Worm (Caenorhabditis elegans): ENCODE results near the gene F11D5.7.

The F11D5.7 gene

DNA sequence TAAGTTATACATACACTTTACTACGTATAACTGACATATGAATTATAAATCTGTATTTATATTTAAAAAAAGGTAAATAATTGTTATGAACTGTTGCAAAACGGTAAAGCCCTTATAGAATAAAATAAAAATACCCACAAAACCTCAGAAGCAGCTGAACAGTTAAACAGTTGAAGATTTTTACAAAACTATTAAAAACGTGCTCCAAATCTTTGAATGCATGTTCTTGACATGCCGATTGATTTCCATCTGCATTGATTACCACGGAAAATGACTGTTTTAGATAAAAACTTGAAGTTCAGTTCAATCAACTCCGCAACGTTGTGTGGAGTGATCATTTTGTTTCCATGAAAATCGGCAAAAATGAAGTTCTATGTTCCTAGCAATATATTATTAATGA lies at the start of gene F11D5.7:
Gene F11D5.7, plus strand, starts transcription at position 301 of the 400 bp plus-strand sequence.
- TF ChIP-seq ztf-29 (GFP tag; IDR thresholded peaks at IDR 0.05), result no peak

- TF ChIP-seq med-1 (GFP tag; optimal IDR thresholded peaks at IDR 0.05; ENCODE audit: insufficient read depth) (no peak), klf-2 (GFP tag; conservative IDR thresholded peaks at IDR 0.05) (no peak), flt-1 (GFP tag; IDR thresholded peaks at IDR 0.05) (no peak), T22C8.4 (GFP tag; IDR thresholded peaks at IDR 0.05) (no peak), ztf-29 (GFP tag; IDR thresholded peaks at IDR 0.05) (no peak), ref-1 (GFP tag; conservative IDR thresholded peaks at IDR 0.05) (no peak), ztf-23 (GFP tag; IDR thresholded peaks at IDR 0.05) (no peak), cog-1 (tag; optimal IDR thresholded peaks at IDR 0.05) (no peak), tab-1 (GFP tag; IDR thresholded peaks at IDR 0.05) (no peak)
Measured at ce11 chrX:3256784-3257493, 47.2 kb upstream of the F11D5.7 start, which contains the start of gene lbp-3. lbp-3 (plus strand) TSS chrX:3257372.

ce11 chrX:3258842-3259241 lies 45.3 kb upstream of the F11D5.7 start, which contains the start of gene lbp-1:
lbp-1 (plus strand) TSS chrX:3259142.
- TF ChIP-seq T22C8.4 (GFP tag; IDR thresholded peaks at IDR 0.05) (no peak), flt-1 (GFP tag; IDR thresholded peaks at IDR 0.05) (0 out of 2 replicates have a peak, but pooled peaks have one; percentile 7), tab-1 (GFP tag; IDR thresholded peaks at IDR 0.05) (no peak)

DNA sequence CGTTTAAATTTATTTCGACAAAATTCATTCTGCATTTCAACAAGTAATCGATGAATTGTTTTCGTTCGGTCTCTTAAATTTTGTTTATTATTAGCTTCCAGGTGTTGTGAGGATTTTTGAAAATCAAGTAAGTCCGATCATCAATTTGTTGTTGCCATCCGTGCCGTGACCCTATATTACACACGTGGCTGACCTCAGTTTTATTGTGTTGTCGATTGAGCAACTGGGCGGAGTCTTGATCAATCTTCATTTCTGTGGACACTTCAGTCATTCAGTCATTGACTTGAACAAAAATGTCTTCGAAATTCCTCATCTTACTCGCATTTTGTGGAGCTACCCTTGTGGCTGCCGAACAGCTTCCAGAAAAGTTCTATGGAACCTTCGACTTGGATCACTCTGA lies 43.7 kb upstream of the F11D5.7 start, which contains the start of gene lbp-2:
Gene lbp-2, plus strand, starts transcription at position 102 of the 400 bp plus-strand sequence.
- TF ChIP-seq flt-1 (GFP tag; IDR thresholded peaks at IDR 0.05) (no peak), T22C8.4 (GFP tag; IDR thresholded peaks at IDR 0.05) (no peak), ztf-23 (GFP tag; IDR thresholded peaks at IDR 0.05) (no peak), ref-1 (GFP tag; conservative IDR thresholded peaks at IDR 0.05) (no peak)

DNA sequence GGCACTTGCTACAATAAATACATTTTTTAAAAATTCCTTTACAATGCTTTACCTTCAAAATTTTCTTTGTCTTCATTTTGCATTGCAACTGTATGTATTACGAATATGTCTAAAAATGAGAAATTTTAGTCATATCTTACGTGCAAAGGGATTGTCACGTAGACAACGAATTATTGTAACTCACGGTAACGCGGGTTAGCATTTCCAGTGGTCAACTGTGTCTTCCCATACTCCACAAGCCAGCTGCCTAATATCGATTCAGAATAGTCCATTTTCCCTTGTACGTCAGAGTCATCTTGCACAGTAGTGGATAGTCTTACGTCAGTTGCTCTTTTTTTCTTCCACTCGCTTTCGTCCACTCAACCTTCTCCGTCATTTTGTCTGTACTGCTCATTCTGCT lies 41.6 kb upstream of the F11D5.7 start, which contains the start of gene fbxb-71:
Gene fbxb-71, plus strand, starts transcription at position 301 of the 400 bp plus-strand sequence.
- TF ChIP-seq med-1 (GFP tag; optimal IDR thresholded peaks at IDR 0.05; ENCODE audit: insufficient read depth) (no peak), tab-1 (GFP tag; IDR thresholded peaks at IDR 0.05) (no peak), ztf-29 (GFP tag; IDR thresholded peaks at IDR 0.05) (no peak), T22C8.4 (GFP tag; IDR thresholded peaks at IDR 0.05) (no peak), klf-2 (GFP tag; conservative IDR thresholded peaks at IDR 0.05) (no peak), flt-1 (GFP tag; IDR thresholded peaks at IDR 0.05) (no peak), cog-1 (tag; optimal IDR thresholded peaks at IDR 0.05) (no peak), ref-1 (GFP tag; conservative IDR thresholded peaks at IDR 0.05) (no peak), ztf-23 (GFP tag; IDR thresholded peaks at IDR 0.05) (no peak)

DNA sequence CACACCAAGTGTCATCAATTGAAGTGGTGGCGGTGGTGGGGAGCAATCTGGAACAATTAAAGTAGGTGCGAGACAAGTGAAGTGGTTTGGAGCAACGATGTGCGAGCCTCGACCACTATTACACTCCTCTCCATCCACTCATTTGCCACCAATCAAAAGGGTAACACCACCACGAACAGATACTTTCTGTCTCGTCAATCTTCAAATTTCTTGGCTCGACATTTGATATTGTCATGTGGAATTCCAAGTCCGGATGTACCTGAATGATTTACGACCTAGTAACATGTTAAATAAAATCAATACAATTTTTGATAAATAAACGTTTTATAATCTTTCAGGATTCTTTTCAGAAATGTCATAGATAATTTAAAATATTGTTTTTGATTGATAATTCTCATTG lies 33.4 kb upstream of the F11D5.7 start, which contains the start of gene sul-1:
Gene sul-1, minus strand, starts transcription at position 101 of the 400 bp plus-strand sequence.
- no peak for TF ChIP-seq klf-2 (GFP tag; conservative IDR thresholded peaks at IDR 0.05)
- no peak for TF ChIP-seq ref-1 (GFP tag; conservative IDR thresholded peaks at IDR 0.05)
- no peak for TF ChIP-seq T22C8.4 (GFP tag; IDR thresholded peaks at IDR 0.05)
- TF ChIP-seq med-1 (GFP tag; optimal IDR thresholded peaks at IDR 0.05; ENCODE audit: insufficient read depth), result no peak
- no peak for TF ChIP-seq cog-1 (tag; optimal IDR thresholded peaks at IDR 0.05)
- TF ChIP-seq ztf-23 (GFP tag; IDR thresholded peaks at IDR 0.05), result no peak
- TF ChIP-seq flt-1 (GFP tag; IDR thresholded peaks at IDR 0.05), result no peak

- TF ChIP-seq T22C8.4 (GFP tag; IDR thresholded peaks at IDR 0.05), result no peak
- TF ChIP-seq ztf-23 (GFP tag; IDR thresholded peaks at IDR 0.05), result no peak
- TF ChIP-seq med-1 (GFP tag; optimal IDR thresholded peaks at IDR 0.05; ENCODE audit: insufficient read depth), result no peak
- TF ChIP-seq cog-1 (tag; optimal IDR thresholded peaks at IDR 0.05), result no peak
- no peak for TF ChIP-seq ztf-29 (GFP tag; IDR thresholded peaks at IDR 0.05)
- TF ChIP-seq ref-1 (GFP tag; conservative IDR thresholded peaks at IDR 0.05), result no peak
- TF ChIP-seq flt-1 (GFP tag; IDR thresholded peaks at IDR 0.05), result no peak
- TF ChIP-seq klf-2 (GFP tag; conservative IDR thresholded peaks at IDR 0.05), result no peak
- no peak for TF ChIP-seq tab-1 (GFP tag; IDR thresholded peaks at IDR 0.05)
Measured at ce11 chrX:3271673-3272072, 32.5 kb upstream of the F11D5.7 start, which contains the start of gene K09C4.9. K09C4.9 (minus strand) TSS chrX:3271773.

- TF ChIP-seq ztf-29 (GFP tag; IDR thresholded peaks at IDR 0.05), result no peak
- TF ChIP-seq flt-1 (GFP tag; IDR thresholded peaks at IDR 0.05), result no peak
- no peak for TF ChIP-seq T22C8.4 (GFP tag; IDR thresholded peaks at IDR 0.05)
- TF ChIP-seq med-1 (GFP tag; optimal IDR thresholded peaks at IDR 0.05; ENCODE audit: insufficient read depth), result no peak
- no peak for TF ChIP-seq ztf-23 (GFP tag; IDR thresholded peaks at IDR 0.05)
- no peak for TF ChIP-seq ref-1 (GFP tag; conservative IDR thresholded peaks at IDR 0.05)
- TF ChIP-seq klf-2 (GFP tag; conservative IDR thresholded peaks at IDR 0.05), result no peak
- TF ChIP-seq cog-1 (tag; optimal IDR thresholded peaks at IDR 0.05), result no peak
- no peak for TF ChIP-seq tab-1 (GFP tag; IDR thresholded peaks at IDR 0.05)
Measured at ce11 chrX:3272580-3272979, 31.6 kb upstream of the F11D5.7 start, which contains the start of gene K09C4.7. K09C4.7 (plus strand) TSS chrX:3272880.

DNA sequence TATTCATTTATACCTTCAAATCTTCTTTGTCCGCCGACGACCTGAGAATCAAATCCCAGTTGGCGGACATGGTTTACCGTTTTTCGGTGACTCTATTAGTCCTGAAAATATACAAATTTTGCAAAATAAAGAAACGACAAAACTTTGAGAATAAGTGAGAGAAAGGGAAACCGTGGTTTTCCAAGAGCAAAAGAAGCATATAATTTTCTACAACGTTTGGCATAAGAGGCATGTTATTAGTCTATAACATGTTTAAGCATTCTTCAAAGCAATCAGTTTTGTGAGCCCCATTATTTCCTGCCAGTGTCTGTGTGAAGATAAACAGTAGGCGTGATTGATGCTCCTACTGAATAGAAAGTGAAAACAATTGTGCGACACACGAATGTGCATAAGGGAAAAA lies 24.0 kb upstream of the F11D5.7 start, which contains the start of gene K09C4.10:
Gene K09C4.10, minus strand, starts transcription at position 101 of the 400 bp plus-strand sequence.
- no peak for TF ChIP-seq ztf-29 (GFP tag; IDR thresholded peaks at IDR 0.05)
- no peak for TF ChIP-seq ztf-23 (GFP tag; IDR thresholded peaks at IDR 0.05)
- TF ChIP-seq flt-1 (GFP tag; IDR thresholded peaks at IDR 0.05), result no peak
- no peak for TF ChIP-seq ref-1 (GFP tag; conservative IDR thresholded peaks at IDR 0.05)
- TF ChIP-seq klf-2 (GFP tag; conservative IDR thresholded peaks at IDR 0.05), result no peak
- TF ChIP-seq T22C8.4 (GFP tag; IDR thresholded peaks at IDR 0.05), result no peak
- TF ChIP-seq tab-1 (GFP tag; IDR thresholded peaks at IDR 0.05), result no peak
- TF ChIP-seq med-1 (GFP tag; optimal IDR thresholded peaks at IDR 0.05; ENCODE audit: insufficient read depth), result no peak
- no peak for TF ChIP-seq cog-1 (tag; optimal IDR thresholded peaks at IDR 0.05)

DNA sequence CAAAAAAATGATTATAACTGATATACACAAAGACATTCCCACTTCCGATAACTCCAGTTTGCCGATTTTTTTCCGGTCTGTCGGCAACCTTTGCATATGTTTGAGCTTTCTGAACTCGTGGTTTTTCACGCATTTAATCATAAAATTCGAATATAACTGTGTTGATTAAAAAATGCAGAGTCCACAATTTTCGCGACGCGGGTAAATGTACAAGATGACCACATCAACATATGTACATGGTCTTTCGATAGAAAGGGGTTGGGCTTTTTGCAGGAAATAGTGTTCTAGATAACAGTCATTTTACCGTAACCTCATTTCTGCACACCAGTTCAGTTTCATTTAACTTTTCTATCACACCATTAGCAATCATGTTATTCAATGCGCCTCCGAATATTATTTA lies 21.9 kb upstream of the F11D5.7 start, which contains the start of gene K09C4.5:
Gene K09C4.5, plus strand, starts transcription at position 326 of the 400 bp plus-strand sequence.
- no peak for TF ChIP-seq tab-1 (GFP tag; IDR thresholded peaks at IDR 0.05)
- TF ChIP-seq med-1 (GFP tag; optimal IDR thresholded peaks at IDR 0.05; ENCODE audit: insufficient read depth), result no peak
- TF ChIP-seq ref-1 (GFP tag; conservative IDR thresholded peaks at IDR 0.05), result no peak
- TF ChIP-seq ztf-23 (GFP tag; IDR thresholded peaks at IDR 0.05), result no peak
- no peak for TF ChIP-seq flt-1 (GFP tag; IDR thresholded peaks at IDR 0.05)
- no peak for TF ChIP-seq cog-1 (tag; optimal IDR thresholded peaks at IDR 0.05)
- no peak for TF ChIP-seq ztf-29 (GFP tag; IDR thresholded peaks at IDR 0.05)
- no peak for TF ChIP-seq klf-2 (GFP tag; conservative IDR thresholded peaks at IDR 0.05)
- no peak for TF ChIP-seq T22C8.4 (GFP tag; IDR thresholded peaks at IDR 0.05)
